Worm (Caenorhabditis elegans): ENCODE results near the gene snt-2.

DNA sequence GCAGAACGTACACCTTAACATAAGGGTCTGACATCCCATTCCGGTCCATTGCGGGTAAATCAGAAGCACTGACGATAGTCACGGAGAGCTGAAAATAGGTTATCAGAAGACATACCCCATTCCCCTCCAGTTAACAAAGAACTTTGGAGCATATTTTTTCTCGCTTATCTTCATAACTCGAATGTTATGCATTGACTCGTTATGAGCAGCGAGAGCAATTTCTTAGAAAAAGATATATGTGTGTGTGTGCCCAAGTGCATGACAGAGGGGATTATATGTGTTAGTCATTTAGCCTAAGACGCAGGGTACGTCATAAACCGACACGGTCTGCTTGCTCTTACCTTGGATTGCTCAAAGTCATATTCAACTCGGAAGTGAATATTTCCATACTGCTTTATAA is 3.9 kb downstream of the snt-2 start:
- TF ChIP-seq bed-3 (GFP tag; optimal IDR thresholded peaks at IDR 0.05) = no peak
- TF ChIP-seq snpc-4 (tag; optimal IDR thresholded peaks at IDR 0.05) = no peak
- TF ChIP-seq ceh-43 (GFP tag; optimal IDR thresholded peaks at IDR 0.05) = no peak
- TF ChIP-seq sem-2 (GFP tag; optimal IDR thresholded peaks at IDR 0.05) = no peak
- no peak for TF ChIP-seq elt-1 (tag; optimal IDR thresholded peaks at IDR 0.05; ENCODE audit: borderline replicate concordance, insufficient read depth)
